Fruit fly (Drosophila melanogaster): ENCODE results near the gene tmod.

DNA sequence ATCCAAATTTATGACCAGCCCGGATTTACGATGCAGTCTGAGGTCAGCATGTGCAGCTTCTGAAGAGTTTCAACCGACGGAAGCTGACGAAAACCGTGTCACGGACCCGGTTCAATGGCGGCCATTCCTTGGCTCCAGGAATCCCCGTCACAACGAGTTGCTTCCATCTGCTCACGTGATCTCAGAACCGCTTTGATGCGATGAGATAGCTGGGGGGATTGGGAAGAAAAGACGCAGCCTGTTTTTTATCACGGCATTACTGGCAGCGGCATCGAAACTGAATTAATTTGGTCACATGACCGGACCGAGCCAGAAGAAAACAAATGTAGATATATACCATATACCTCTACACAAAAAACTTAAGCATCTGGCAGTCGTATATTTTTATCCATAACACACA lies 58.4 kb downstream of the tmod start:
- TF ChIP-seq CG12605 (GFP tag; IDR thresholded peaks at IDR 0.05) (no peak), D1 (tag; optimal IDR thresholded peaks at IDR 0.05) (no peak), CG10348 (GFP tag; IDR thresholded peaks at IDR 0.05) (no peak)

All from whole organism, pupa.